Worm (Caenorhabditis elegans) whole organism, midembryonic: Measurements from ENCODE around the gene R08A2.7.

ENCODE experiments used
- flt-1 ChIP-seq: fragments of 200-800 bp; sonication (Bioruptor generic); IDR thresholded peaks from 2 replicates; pipeline ENCODE4 v1.3.6; 2022; ENCODE audit warnings: missing genetic modification characterization, missing compliant biosample characterization
- ref-1 ChIP-seq: fragments of 200-800 bp; sonication (Bioruptor generic); conservative IDR thresholded peaks from 2 replicates; pipeline ENCODE4 v1.3.6; 2022; ENCODE audit warnings: missing genetic modification reagents, missing genetic modification characterization, missing compliant biosample characterization
- tab-1 ChIP-seq: fragments of 200-800 bp; sonication (Bioruptor generic); IDR thresholded peaks from 2 replicates; pipeline ENCODE4 v1.3.6; 2022; ENCODE audit warnings: missing genetic modification characterization, missing compliant biosample characterization

DNA sequence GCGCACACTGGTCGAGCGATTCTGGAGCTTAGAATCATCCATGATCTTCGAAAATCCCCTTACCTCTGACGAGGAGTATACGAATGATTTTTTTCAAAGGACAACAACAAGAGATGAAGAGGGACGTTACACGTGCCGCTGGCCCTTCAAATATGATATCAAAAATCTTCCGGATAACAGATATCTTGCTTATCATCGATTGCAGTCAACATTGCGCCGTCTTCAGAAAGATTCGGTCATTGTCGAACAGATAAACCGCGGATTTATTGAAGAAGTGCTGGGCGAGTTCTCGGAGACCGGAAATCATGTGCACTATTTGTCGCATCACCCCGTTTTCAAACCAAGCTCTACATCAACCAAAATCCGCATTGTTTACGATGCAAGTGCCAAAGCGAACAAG lies 39.4 kb downstream of the R08A2.7 start:
- TF ChIP-seq flt-1 (GFP tag; lab: Robert Waterston, UW) (no peak), tab-1 (GFP tag; lab: Robert Waterston, UW) (no peak), ref-1 (no peak)
